Fruit fly (Drosophila melanogaster) whole organism, embryonic: Measurements from ENCODE around the gene snky.

Source experiments
- Ada2b ChIP-seq: fragments of 200-800 bp; sonication (Bioruptor generic); IDR thresholded peaks from 2 replicates; pipeline ENCODE4 v1.3.6; 2022; ENCODE audit warnings: missing biosample characterization, missing genetic modification characterization
- BEAF-32 ChIP-seq: fragments of 200-800 bp; sonication (Bioruptor generic); optimal IDR thresholded peaks from 3 replicates; lab custom pipeline; 2017; ENCODE audit warnings: missing biosample characterization, missing genetic modification characterization, mild to moderate bottlenecking, moderate library complexity, missing genetic modification reagents
- C15 ChIP-seq: fragments of 200-800 bp; sonication (Bioruptor generic); IDR thresholded peaks from 3 replicates; pipeline ENCODE4 v1.3.6; 2022; ENCODE audit warnings: missing biosample characterization, missing genetic modification characterization
- CG11247 ChIP-seq: fragments of 200-800 bp; sonication (Bioruptor generic); IDR thresholded peaks from 2 replicates; pipeline ENCODE4 v1.3.6; 2022; ENCODE audit warnings: missing biosample characterization, missing genetic modification characterization
- CG12299 ChIP-seq: fragments of 200-800 bp; sonication (Bioruptor generic); optimal IDR thresholded peaks from 2 replicates; lab custom pipeline; 2018; ENCODE audit warnings: missing biosample characterization, mild to moderate bottlenecking, missing genetic modification characterization
- CG12744 ChIP-seq: fragments of 200-800 bp; sonication (Bioruptor generic); optimal IDR thresholded peaks from 2 replicates; lab custom pipeline; 2016; ENCODE audit warnings: missing biosample characterization, missing genetic modification characterization
- CG13123 ChIP-seq: fragments of 200-800 bp; sonication (Bioruptor generic); optimal IDR thresholded peaks from 2 replicates; lab custom pipeline; 2016; ENCODE audit warnings: missing biosample characterization, missing genetic modification characterization
- CG13424 ChIP-seq: fragments of 200-800 bp; sonication (Bioruptor generic); optimal IDR thresholded peaks from 2 replicates; lab custom pipeline; 2019; ENCODE audit warnings: missing biosample characterization, mild to moderate bottlenecking, missing genetic modification characterization, moderate library complexity
- CG14965 ChIP-seq: fragments of 200-800 bp; sonication (Bioruptor generic); optimal IDR thresholded peaks from 2 replicates; lab custom pipeline; 2016; ENCODE audit warnings: missing biosample characterization, missing genetic modification characterization, borderline replicate concordance
- CG1529 ChIP-seq: fragments of 200-800 bp; sonication (Bioruptor generic); optimal IDR thresholded peaks from 3 replicates; lab custom pipeline; 2018; ENCODE audit warnings: missing biosample characterization, missing genetic modification characterization
- CG15514 ChIP-seq: fragments of 200-800 bp; sonication (Bioruptor generic); optimal IDR thresholded peaks from 3 replicates; lab custom pipeline; 2017; ENCODE audit warnings: missing biosample characterization, missing genetic modification characterization, mild to moderate bottlenecking, moderate library complexity, missing genetic modification reagents
- CG17361 ChIP-seq: fragments of 200-800 bp; sonication (Bioruptor generic); IDR thresholded peaks from 3 replicates; pipeline ENCODE4 v1.3.6; 2022; ENCODE audit warnings: missing biosample characterization, missing genetic modification characterization
- CG2678 ChIP-seq: fragments of 200-800 bp; sonication (Bioruptor generic); optimal IDR thresholded peaks from 3 replicates; lab custom pipeline; 2019; ENCODE audit warnings: missing biosample characterization, mild to moderate bottlenecking, missing genetic modification characterization, moderate library complexity
- CG30431 ChIP-seq: fragments of 200-800 bp; sonication (Bioruptor generic); optimal IDR thresholded peaks from 2 replicates; lab custom pipeline; 2017; ENCODE audit warnings: missing biosample characterization, missing genetic modification characterization
- CG3163 ChIP-seq: fragments of 200-800 bp; sonication (Bioruptor generic); optimal IDR thresholded peaks from 3 replicates; lab custom pipeline; 2016; ENCODE audit warnings: missing biosample characterization, missing genetic modification characterization
- CG3995 ChIP-seq: fragments of 200-800 bp; sonication (Bioruptor generic); optimal IDR thresholded peaks from 3 replicates; lab custom pipeline; 2016; ENCODE audit warnings: missing biosample characterization, missing genetic modification characterization
- CG4360 ChIP-seq: fragments of 200-800 bp; sonication (Bioruptor generic); IDR thresholded peaks from 2 replicates; pipeline ENCODE4 v1.3.6; 2022; ENCODE audit warnings: missing biosample characterization, missing genetic modification characterization
- CG8359 ChIP-seq: fragments of 200-800 bp; sonication (Bioruptor generic); optimal IDR thresholded peaks from 2 replicates; lab custom pipeline; 2017; ENCODE audit warnings: missing biosample characterization, mild to moderate bottlenecking, missing genetic modification characterization, borderline replicate concordance
- CG8765 ChIP-seq: fragments of 200-800 bp; sonication (Bioruptor generic); IDR thresholded peaks from 2 replicates; pipeline ENCODE4 v1.3.6; 2022; ENCODE audit warnings: missing biosample characterization, missing genetic modification characterization
- CG9215 ChIP-seq: fragments of 200-800 bp; sonication (Bioruptor generic); IDR thresholded peaks from 2 replicates; pipeline ENCODE4 v1.3.6; 2022; ENCODE audit warnings: missing biosample characterization, missing genetic modification characterization
- CG9817 ChIP-seq: fragments of 200-800 bp; sonication (Bioruptor generic); optimal IDR thresholded peaks from 2 replicates; lab custom pipeline; 2018; ENCODE audit warnings: missing biosample characterization, mild to moderate bottlenecking, missing genetic modification characterization, moderate library complexity
- CTCF ChIP-seq: fragments of 200-800 bp; sonication (Bioruptor generic); optimal IDR thresholded peaks from 2 replicates; lab custom pipeline; 2017; ENCODE audit warnings: missing biosample characterization, mild to moderate bottlenecking, missing genetic modification characterization, moderate library complexity
- CrebB ChIP-seq: fragments of 200-800 bp; sonication (Bioruptor generic); optimal IDR thresholded peaks from 3 replicates; lab custom pipeline; 2018; ENCODE audit warnings: missing biosample characterization, mild to moderate bottlenecking, missing genetic modification characterization
- Dp ChIP-seq: fragments of 200-800 bp; sonication (Bioruptor generic); optimal IDR thresholded peaks from 2 replicates; lab custom pipeline; 2018; ENCODE audit warnings: missing biosample characterization, mild to moderate bottlenecking, missing genetic modification characterization, moderate library complexity
- ERR ChIP-seq: fragments of 200-800 bp; sonication (Bioruptor generic); optimal IDR thresholded peaks from 2 replicates; lab custom pipeline; 2016; ENCODE audit warnings: missing biosample characterization, missing genetic modification characterization
- Elba2 ChIP-seq: fragments of 200-800 bp; sonication (Bioruptor generic); optimal IDR thresholded peaks from 3 replicates; lab custom pipeline; 2016; ENCODE audit warnings: missing biosample characterization, missing genetic modification characterization
- HHEX ChIP-seq: fragments of 200-800 bp; sonication (Bioruptor generic); optimal IDR thresholded peaks from 3 replicates; lab custom pipeline; 2017; ENCODE audit warnings: missing biosample characterization, mild to moderate bottlenecking, missing genetic modification characterization, missing genetic modification reagents
- HLHmδ ChIP-seq: fragments of 200-800 bp; sonication (Bioruptor generic); optimal IDR thresholded peaks from 2 replicates; lab custom pipeline; 2018; ENCODE audit warnings: missing biosample characterization, mild to moderate bottlenecking, missing genetic modification characterization, moderate library complexity
- Hand ChIP-seq: fragments of 200-800 bp; sonication (Bioruptor generic); optimal IDR thresholded peaks from 2 replicates; lab custom pipeline; 2017; ENCODE audit warnings: mild to moderate bottlenecking, missing biosample characterization, missing genetic modification reagents, missing genetic modification characterization
- Hr3 ChIP-seq: fragments of 200-800 bp; sonication (Bioruptor generic); optimal IDR thresholded peaks from 3 replicates; lab custom pipeline; 2016; ENCODE audit warnings: missing biosample characterization, missing genetic modification characterization
- Hr78 ChIP-seq, 2 experiments: fragments of 200-800 bp in 1 of 2; fragments of >200 bp in 1 of 2; sonication (Bioruptor generic) in 1 of 2; optimal IDR thresholded peaks; 2 replicates each; lab custom pipeline; 2017 to 2019; ENCODE audit warnings: missing biosample characterization in 2 of 2, missing genetic modification characterization in 2 of 2, mild to moderate bottlenecking in 1 of 2, moderate library complexity in 1 of 2
- Lhr ChIP-seq: fragments of 200-800 bp; sonication (Bioruptor generic); optimal IDR thresholded peaks from 3 replicates; lab custom pipeline; 2017; ENCODE audit warnings: mild to moderate bottlenecking, missing biosample characterization, missing genetic modification reagents, missing genetic modification characterization
- Opbp ChIP-seq: fragments of 200-800 bp; sonication (Bioruptor generic); IDR thresholded peaks from 3 replicates; pipeline ENCODE4 v1.3.6; 2022; ENCODE audit warnings: missing biosample characterization, missing genetic modification characterization; ENCODE audit not compliant: partially characterized antibody
- Sry-δ ChIP-seq: fragments of 200-800 bp; sonication (Bioruptor generic); optimal IDR thresholded peaks from 2 replicates; lab custom pipeline; 2016; ENCODE audit warnings: missing biosample characterization, missing genetic modification characterization
- Stat92E ChIP-seq, 3 experiments: fragments of >200 bp in 2 of 3; fragments of 200-800 bp in 1 of 3; sonication (Bioruptor generic) in 1 of 3; optimal IDR thresholded peaks; 2 replicates each; lab custom pipeline; 2017 to 2019; ENCODE audit warnings: missing biosample characterization in 3 of 3, missing genetic modification characterization in 3 of 3, mild to moderate bottlenecking in 1 of 3, moderate library complexity in 1 of 3
- Xrp1 ChIP-seq: fragments of 200-800 bp; sonication (Bioruptor generic); IDR thresholded peaks from 2 replicates; pipeline ENCODE4 v1.3.6; 2022; ENCODE audit warnings: missing biosample characterization, missing genetic modification characterization
- YL-1 ChIP-seq: fragments of 200-800 bp; sonication (Bioruptor generic); optimal IDR thresholded peaks from 3 replicates; lab custom pipeline; 2017; ENCODE audit warnings: missing biosample characterization, mild to moderate bottlenecking, missing genetic modification characterization
- bbx ChIP-seq: fragments of 200-800 bp; sonication (Bioruptor generic); IDR thresholded peaks from 2 replicates; pipeline ENCODE4 v1.3.6; 2022; ENCODE audit warnings: missing biosample characterization, missing genetic modification characterization; ENCODE audit not compliant: partially characterized antibody
- btn ChIP-seq: fragments of 200-800 bp; sonication (Bioruptor generic); optimal IDR thresholded peaks from 2 replicates; lab custom pipeline; 2016; ENCODE audit warnings: missing biosample characterization, missing genetic modification characterization
- cato ChIP-seq: fragments of 200-800 bp; sonication (Bioruptor generic); optimal IDR thresholded peaks from 2 replicates; lab custom pipeline; 2016; ENCODE audit warnings: missing biosample characterization, missing genetic modification characterization, borderline replicate concordance
- dm ChIP-seq: fragments of 200-800 bp; sonication (Bioruptor generic); optimal IDR thresholded peaks from 3 replicates; lab custom pipeline; 2016; ENCODE audit warnings: missing biosample characterization, missing genetic modification characterization
- ems ChIP-seq: fragments of 200-800 bp; sonication (Bioruptor generic); optimal IDR thresholded peaks from 3 replicates; lab custom pipeline; 2016; ENCODE audit warnings: missing biosample characterization, missing genetic modification characterization
- gcm2 ChIP-seq: fragments of 200-800 bp; sonication (Bioruptor generic); optimal IDR thresholded peaks from 2 replicates; lab custom pipeline; 2016; ENCODE audit warnings: missing biosample characterization, missing genetic modification characterization
- kni ChIP-seq: fragments of 200-800 bp; sonication (Bioruptor generic); optimal IDR thresholded peaks from 3 replicates; lab custom pipeline; 2017; ENCODE audit warnings: mild to moderate bottlenecking, missing biosample characterization, missing genetic modification reagents, missing genetic modification characterization
- pita ChIP-seq: fragments of 200-800 bp; sonication (Bioruptor generic); optimal IDR thresholded peaks from 2 replicates; lab custom pipeline; 2017; ENCODE audit warnings: missing biosample characterization, mild to moderate bottlenecking, missing genetic modification characterization
- pum ChIP-seq: fragments of 200-800 bp; sonication (Bioruptor generic); optimal IDR thresholded peaks from 2 replicates; lab custom pipeline; 2016; ENCODE audit warnings: missing biosample characterization, missing genetic modification characterization
- rib ChIP-seq: fragments of 200-800 bp; sonication (Bioruptor generic); IDR thresholded peaks from 2 replicates; pipeline ENCODE4 v1.3.6; 2022; ENCODE audit warnings: missing biosample characterization, missing genetic modification characterization
- slp2 ChIP-seq: fragments of 200-800 bp; sonication (Bioruptor generic); optimal IDR thresholded peaks from 2 replicates; lab custom pipeline; 2016; ENCODE audit warnings: missing biosample characterization, missing genetic modification characterization
- ssp ChIP-seq: fragments of 200-800 bp; sonication (Bioruptor generic); IDR thresholded peaks from 2 replicates; pipeline ENCODE4 v1.3.6; 2022; ENCODE audit warnings: missing biosample characterization, missing genetic modification characterization
- stc ChIP-seq: fragments of 200-800 bp; sonication (Bioruptor generic); IDR thresholded peaks from 2 replicates; pipeline ENCODE4 v1.3.6; 2022; ENCODE audit warnings: missing biosample characterization, missing genetic modification characterization
- tio ChIP-seq: fragments of 200-800 bp; sonication (Bioruptor generic); optimal IDR thresholded peaks from 2 replicates; lab custom pipeline; 2017; ENCODE audit warnings: missing biosample characterization, missing genetic modification characterization, inconsistent platforms

Gene snky

DNA sequence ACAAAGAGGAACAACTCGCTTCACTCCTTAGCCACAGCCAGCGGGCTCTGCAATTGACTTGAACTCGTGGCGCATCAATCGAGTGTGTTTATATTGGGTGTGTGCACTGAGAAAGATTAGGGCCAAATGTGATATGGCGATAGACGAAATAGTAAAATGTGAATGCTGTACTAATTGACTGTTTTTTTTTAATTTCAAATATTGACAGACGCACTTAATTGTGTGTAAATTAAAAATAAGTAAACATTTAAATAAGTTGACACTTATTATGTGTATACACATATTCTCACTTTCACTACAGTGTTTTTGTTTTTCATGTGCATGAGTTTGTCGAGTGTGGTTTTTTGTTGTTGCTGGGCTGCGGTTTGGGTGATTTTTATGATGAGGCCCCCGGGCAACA, 39.1 kb downstream of the snky start (continued):
- TF ChIP-seq ERR (GFP tag; lab: Kevin White, UChicago) (peak; percentile 1), YL-1 (GFP tag; lab: Kevin White, UChicago) (no peak), HHEX (GFP tag; lab: Kevin White, UChicago) (peak; percentile 35), CTCF (GFP tag; lab: Kevin White, UChicago) (peak; percentile 13), gcm2 (peak; percentile 8), BEAF-32 (no peak), CG9215 (GFP tag; lab: Robert Waterston, UW) (0 out of 2 replicates have a peak, but pooled peaks have one; percentile 11), CG9817 (tag; lab: Kevin White, UChicago) (no peak), kni (GFP tag; lab: Kevin White, UChicago) (peak; percentile 47), CG8359 (GFP tag; lab: Kevin White, UChicago) (no peak), CG3995 (no peak), CG13424 (tag; lab: Kevin White, UChicago) (peak; percentile 67), CG4360 (GFP tag; lab: Robert Waterston, UW) (0 out of 2 replicates have a peak, but pooled peaks have one; percentile 39), btn (peak; percentile 17), CG11247 (GFP tag; lab: Robert Waterston, UW) (no peak), Ada2b (GFP tag; lab: Robert Waterston, UW) (0 out of 2 replicates have a peak, but pooled peaks have one; percentile 17), Sry-δ (peak; percentile 14), dm (peak; percentile 26), Dp (no peak), Stat92E (GFP tag; optimal IDR thresholded peaks at IDR 0.05; lab: Kevin White, UChicago) (no peak), C15 (GFP tag; lab: Robert Waterston, UW) (no peak), CG2678 (tag; lab: Kevin White, UChicago) (peak; percentile 70), Hand (GFP tag; lab: Kevin White, UChicago) (no peak), Xrp1 (GFP tag; lab: Robert Waterston, UW) (peak; percentile 79), CG12744 (GFP tag; lab: Kevin White, UChicago) (no peak), cato (GFP tag; lab: Kevin White, UChicago) (peak; percentile 50), bbx (GFP tag; lab: Robert Waterston, UW) (no peak), ssp (peak; percentile 44), CG13123 (GFP tag; lab: Kevin White, UChicago) (peak; percentile 19), Hr3 (GFP tag; lab: Kevin White, UChicago) (peak; percentile 50), CG15514 (GFP tag; lab: Kevin White, UChicago) (peak; percentile 15), HLHmδ (GFP tag; lab: Kevin White, UChicago) (no peak), tio (GFP tag; lab: Kevin White, UChicago) (peak; percentile 52), Opbp (GFP tag; lab: Robert Waterston, UW) (no peak), CG14965 (GFP tag; lab: Kevin White, UChicago) (peak; percentile 15), stc (GFP tag; lab: Robert Waterston, UW) (peak; percentile 68), Elba2 (no peak), CG1529 (GFP tag; lab: Kevin White, UChicago) (peak; percentile 82), pum (GFP tag; lab: Kevin White, UChicago) (peak; percentile 37), pita (GFP tag; lab: Kevin White, UChicago) (no peak), rib (GFP tag; lab: Robert Waterston, UW) (no peak), CG17361 (GFP tag; lab: Robert Waterston, UW) (peak; percentile 60; the same call in 1 of the 3 replicates), CG12299 (tag; lab: Kevin White, UChicago) (no peak), CG8765 (GFP tag; lab: Robert Waterston, UW) (no peak), CG30431 (GFP tag; lab: Kevin White, UChicago) (peak; percentile 28), Lhr (peak; percentile 35), CrebB (tag; lab: Kevin White, UChicago) (peak; percentile 45), ems (peak; percentile 32), CG3163 (GFP tag; lab: Kevin White, UChicago) (peak; percentile 17), Hr78 (GFP tag; optimal IDR thresholded peaks at IDR 0.05; lab: Kevin White, UChicago) (peak in 1 of 2 experiments; percentile 19), slp2 (GFP tag; lab: Kevin White, UChicago) (peak; percentile 55)
